Worm (Caenorhabditis elegans) whole organism, L4 larva: ENCODE results near the gene acr-16.

Experiments used
- D1046.2 ChIP-seq: fragments of 200-800 bp; sonication (Bioruptor generic); IDR thresholded peaks from 2 replicates; pipeline ENCODE4 v1.3.6; 2022; ENCODE audit warnings: missing genetic modification characterization, missing compliant biosample characterization
- F37D6.2 ChIP-seq: sonication (generic microtip); optimal IDR thresholded peaks from 2 replicates; lab custom pipeline; 2016; ENCODE audit warnings: mild to moderate bottlenecking, missing genetic modification characterization, missing compliant biosample characterization
- F44E2.7 ChIP-seq: fragments of 200-800 bp; sonication (Bioruptor generic); IDR thresholded peaks from 2 replicates; pipeline ENCODE4 v2.1.2; 2022; ENCODE audit warnings: missing genetic modification characterization, missing compliant biosample characterization
- R02D3.7 ChIP-seq: fragments of 150-350 bp; sonication (generic microtip); optimal IDR thresholded peaks from 3 replicates; lab custom pipeline; 2014; ENCODE audit warnings: missing biosample characterization, missing genetic modification characterization
- T20F7.1 ChIP-seq: fragments of 200-800 bp; sonication (Bioruptor generic); optimal IDR thresholded peaks from 2 replicates; lab custom pipeline; 2018; ENCODE audit warnings: mild to moderate bottlenecking, missing genetic modification characterization, missing compliant biosample characterization
- Y105C5A.15 ChIP-seq: fragments of 200-800 bp; sonication (Bioruptor generic); IDR thresholded peaks from 2 replicates; pipeline ENCODE4 v1.3.6; 2022; ENCODE audit warnings: missing genetic modification characterization, missing compliant biosample characterization
- aha-1 ChIP-seq: fragments of 150-350 bp; peaks from one replicate; lab custom pipeline; 2014; ENCODE audit warnings: missing biosample characterization, missing genetic modification characterization
- ama-1 ChIP-seq: fragments of 150-350 bp; optimal IDR thresholded peaks from 2 replicates; lab custom pipeline; 2014; ENCODE audit warnings: inconsistent platforms, mixed read lengths
- ceh-20 ChIP-seq: fragments of 200-800 bp; sonication (Bioruptor generic); IDR thresholded peaks from 2 replicates; pipeline ENCODE4 v1.3.6; 2022; ENCODE audit warnings: missing genetic modification reagents, missing genetic modification characterization, missing compliant biosample characterization
- ceh-62 ChIP-seq: sonication (generic microtip); optimal IDR thresholded peaks from 2 replicates; lab custom pipeline; 2017; ENCODE audit warnings: missing biosample characterization, missing genetic modification characterization
- ces-1 ChIP-seq: fragments of 150-350 bp; sonication (generic microtip); optimal IDR thresholded peaks from 4 replicates; lab custom pipeline; 2014; ENCODE audit warnings: missing biosample characterization, missing genetic modification reagents, missing genetic modification characterization
- ctbp-1 ChIP-seq: fragments of 200-800 bp; sonication (Bioruptor generic); IDR thresholded peaks from 2 replicates; pipeline ENCODE4 v1.3.6; 2022; ENCODE audit warnings: missing genetic modification reagents, missing genetic modification characterization, missing compliant biosample characterization
- daf-16 ChIP-seq, 3 experiments: sonication (generic microtip); optimal IDR thresholded peaks; 2 replicates each; lab custom pipeline; 2016 to 2017; ENCODE audit warnings: missing genetic modification characterization in 3 of 3, missing genetic modification reagents in 3 of 3, mild to moderate bottlenecking in 2 of 3, missing compliant biosample characterization in 2 of 3, missing biosample characterization in 1 of 3, moderate library complexity in 1 of 3
- dmd-6 ChIP-seq: fragments of 200-800 bp; sonication (Bioruptor generic); IDR thresholded peaks from 2 replicates; pipeline ENCODE4 v1.3.6; 2022; ENCODE audit warnings: missing genetic modification reagents, missing genetic modification characterization, missing compliant biosample characterization
- dmd-9 ChIP-seq: fragments of 200-800 bp; sonication (Bioruptor generic); IDR thresholded peaks from 2 replicates; pipeline ENCODE4 v1.3.6; 2022; ENCODE audit warnings: missing genetic modification reagents, missing genetic modification characterization, missing compliant biosample characterization
- fkh-10 ChIP-seq: fragments of 150-350 bp; optimal IDR thresholded peaks from 2 replicates; lab custom pipeline; 2014; ENCODE audit warnings: missing biosample characterization, missing genetic modification reagents, missing genetic modification characterization
- hlh-11 ChIP-seq: fragments of 200-800 bp; sonication (Bioruptor generic); optimal IDR thresholded peaks from 2 replicates; lab custom pipeline; 2018; ENCODE audit warnings: mild to moderate bottlenecking, missing genetic modification characterization, missing compliant biosample characterization
- hmg-1.1 ChIP-seq: fragments of 200-800 bp; sonication (Bioruptor generic); IDR thresholded peaks from 2 replicates; pipeline ENCODE4 v1.3.6; 2022; ENCODE audit warnings: missing genetic modification reagents, missing genetic modification characterization, missing compliant biosample characterization
- lim-7 ChIP-seq: fragments of 200-800 bp; sonication (Bioruptor generic); IDR thresholded peaks from 2 replicates; pipeline ENCODE4 v1.3.6; 2022; ENCODE audit warnings: missing genetic modification characterization, missing compliant biosample characterization
- lin-1 ChIP-seq: fragments of 200-800 bp; sonication (Bioruptor generic); IDR thresholded peaks from 2 replicates; pipeline ENCODE4 v1.3.6; 2022; ENCODE audit warnings: missing genetic modification reagents, missing genetic modification characterization, missing compliant biosample characterization
- lin-29 ChIP-seq: fragments of 200-800 bp; sonication (Bioruptor generic); IDR thresholded peaks from 2 replicates; pipeline ENCODE4 v1.3.6; 2022; ENCODE audit warnings: missing genetic modification reagents, missing genetic modification characterization, missing compliant biosample characterization
- madf-9 ChIP-seq: fragments of 200-800 bp; sonication (Bioruptor generic); conservative IDR thresholded peaks from 2 replicates; pipeline ENCODE4 v1.3.6; 2022; ENCODE audit warnings: missing genetic modification reagents, missing genetic modification characterization, missing compliant biosample characterization
- mdl-1 ChIP-seq, 2 experiments: fragments of 150-350 bp in 1 of 2; sonication (generic microtip) in 1 of 2; optimal IDR thresholded peaks; 2 replicates each; lab custom pipeline; 2014 to 2017; ENCODE audit warnings: missing biosample characterization in 2 of 2, missing genetic modification characterization in 2 of 2
- mdt-29 ChIP-seq: fragments of 200-800 bp; sonication (Bioruptor generic); IDR thresholded peaks from 2 replicates; pipeline ENCODE4 v1.3.6; 2022; ENCODE audit warnings: missing genetic modification reagents, missing genetic modification characterization, missing compliant biosample characterization
- nhr-10 ChIP-seq: fragments of 150-350 bp; optimal IDR thresholded peaks from 2 replicates; lab custom pipeline; 2014; ENCODE audit warnings: missing biosample characterization, missing genetic modification characterization
- nhr-11 ChIP-seq: fragments of 150-350 bp; optimal IDR thresholded peaks from 2 replicates; lab custom pipeline; 2014; ENCODE audit warnings: missing biosample characterization, missing genetic modification characterization
- nhr-237 ChIP-seq: sonication (generic microtip); optimal IDR thresholded peaks from 2 replicates; lab custom pipeline; 2017; ENCODE audit warnings: missing biosample characterization, missing genetic modification characterization
- nhr-28 ChIP-seq: fragments of 150-350 bp; optimal IDR thresholded peaks from 2 replicates; lab custom pipeline; 2014; ENCODE audit warnings: missing biosample characterization, missing genetic modification characterization
- nhr-6 ChIP-seq: fragments of 150-350 bp; optimal IDR thresholded peaks from 2 replicates; lab custom pipeline; 2014; ENCODE audit warnings: missing biosample characterization, missing genetic modification characterization
- nhr-77 ChIP-seq: fragments of 150-350 bp; optimal IDR thresholded peaks from 2 replicates; lab custom pipeline; 2014; ENCODE audit warnings: missing biosample characterization, missing genetic modification characterization
- pqm-1 ChIP-seq: sonication (generic microtip); optimal IDR thresholded peaks from 2 replicates; lab custom pipeline; 2017; ENCODE audit warnings: missing biosample characterization, missing genetic modification characterization
- set-16 ChIP-seq: fragments of 200-800 bp; sonication (Bioruptor generic); IDR thresholded peaks from 2 replicates; pipeline ENCODE4 v1.3.6; 2022; ENCODE audit warnings: missing genetic modification reagents, missing genetic modification characterization, missing compliant biosample characterization
- skn-1 ChIP-seq: fragments of 150-350 bp; optimal IDR thresholded peaks from 2 replicates; lab custom pipeline; 2014; ENCODE audit warnings: missing biosample characterization, missing genetic modification characterization
- snpc-1.2 ChIP-seq: fragments of 200-800 bp; sonication (Bioruptor generic); IDR thresholded peaks from 2 replicates; pipeline ENCODE4 v1.3.6; 2022; ENCODE audit warnings: missing genetic modification reagents, missing genetic modification characterization, missing compliant biosample characterization
- tag-97 ChIP-seq: fragments of 200-800 bp; sonication (Bioruptor generic); IDR thresholded peaks from 2 replicates; pipeline ENCODE4 v1.3.6; 2022; ENCODE audit warnings: missing genetic modification characterization, missing compliant biosample characterization
- unc-62 ChIP-seq, 3 experiments: fragments of 150-350 bp in 1 of 3; sonication (generic microtip); optimal IDR thresholded peaks in 2 of 3; peaks in 1 of 3; 1 replicate in 1 of 3; 2 replicates in 2 of 3; lab custom pipeline; 2014 to 2017; ENCODE audit warnings: missing biosample characterization in 3 of 3, missing genetic modification characterization in 3 of 3, missing genetic modification reagents in 3 of 3, missing genotype in 1 of 3
- zag-1 ChIP-seq: fragments of 150-350 bp; optimal IDR thresholded peaks from 2 replicates; lab custom pipeline; 2014; ENCODE audit warnings: missing biosample characterization, missing genetic modification characterization
- zfp-2 ChIP-seq: sonication (generic microtip); optimal IDR thresholded peaks from 2 replicates; lab custom pipeline; 2016; ENCODE audit warnings: mild to moderate bottlenecking, missing genetic modification characterization, missing compliant biosample characterization
- zfp-3 ChIP-seq: fragments of 200-800 bp; sonication (Bioruptor generic); conservative IDR thresholded peaks from 2 replicates; pipeline ENCODE4 v1.3.6; 2022; ENCODE audit warnings: missing genetic modification reagents, missing genetic modification characterization, missing compliant biosample characterization
- zip-11 ChIP-seq: fragments of 200-800 bp; sonication (Bioruptor generic); IDR thresholded peaks from 2 replicates; pipeline ENCODE4 v1.3.6; 2022; ENCODE audit warnings: missing genetic modification characterization, missing compliant biosample characterization

The acr-16 gene

ce11 chrV:8536213-8536612, 24.8 kb upstream of the acr-16 start, which contains the start of gene his-39:
TSS of gene his-39 (plus strand) at chrV:8536513.
- TF ChIP-seq F37D6.2 (tag; lab: Kevin White, UChicago) (no peak), Y105C5A.15 (no peak), zfp-2 (tag; lab: Kevin White, UChicago) (no peak), nhr-28 (tag; lab: Kevin White, UChicago) (no peak), mdl-1 (tag; optimal IDR thresholded peaks at IDR 0.05; lab: Kevin White, UChicago) (no peak), hmg-1.1 (GFP tag; lab: Robert Waterston, UW) (no peak), mdt-29 (GFP tag; lab: Robert Waterston, UW) (no peak), lin-29 (GFP tag; lab: Robert Waterston, UW) (no peak), D1046.2 (no peak), madf-9 (GFP tag; lab: Robert Waterston, UW) (no peak), unc-62 (GFP tag; optimal IDR thresholded peaks at IDR 0.05 in 1 of 2; lab: Kevin White, UChicago) (no peak), unc-62 (tag; optimal IDR thresholded peaks at IDR 0.05; lab: Kevin White, UChicago) (no peak), nhr-77 (tag; lab: Kevin White, UChicago) (no peak), snpc-1.2 (GFP tag; lab: Robert Waterston, UW) (no peak), zag-1 (tag; lab: Kevin White, UChicago) (no peak), nhr-10 (tag; lab: Kevin White, UChicago) (no peak), dmd-9 (GFP tag; lab: Robert Waterston, UW) (no peak), ces-1 (GFP tag; lab: Kevin White, UChicago) (no peak), zip-11 (GFP tag; lab: Robert Waterston, UW) (no peak)

ce11 chrV:8537031-8537430, 24.0 kb upstream of the acr-16 start, which contains the start of gene otpl-4:
TSS of gene otpl-4 (plus strand) at chrV:8537331.
- TF ChIP-seq fkh-10 (GFP tag; lab: Kevin White, UChicago) (no peak), F37D6.2 (tag; lab: Kevin White, UChicago) (no peak), ceh-20 (GFP tag; lab: Robert Waterston, UW) (no peak), nhr-6 (no peak), nhr-10 (tag; lab: Kevin White, UChicago) (no peak), T20F7.1 (GFP tag; lab: Kevin White, UChicago) (no peak), F44E2.7 (GFP tag; lab: Robert Waterston, UW) (no peak)

ce11 chrV:8545531-8546224, 15.3 kb upstream of the acr-16 start, which contains the start of the genes slc-17.8 and asns-1:
TSS of gene slc-17.8 (minus strand) at chrV:8545581.
TSS of gene asns-1 (plus strand) at chrV:8546174.
- TF ChIP-seq aha-1, result no peak
- TF ChIP-seq set-16 (GFP tag; lab: Robert Waterston, UW), result peak; percentile 90

ce11 chrV:8548989-8549388, 12.0 kb upstream of the acr-16 start, which contains the start of gene stdh-4:
TSS of gene stdh-4 (plus strand) at chrV:8549289.
- TF ChIP-seq dmd-6 (0 out of 2 replicates have a peak, but pooled peaks have one; percentile 13), mdl-1 (tag; optimal IDR thresholded peaks at IDR 0.05; lab: Kevin White, UChicago) (no peak), tag-97 (no peak)
- TF ChIP-seq, all 104 proteins: peak for 1

- peak; percentile 14 for TF ChIP-seq nhr-11
- no peak for TF ChIP-seq mdl-1 (tag; optimal IDR thresholded peaks at IDR 0.05; lab: Kevin White, UChicago)
- no peak for TF ChIP-seq ceh-62 (tag; lab: Kevin White, UChicago)
Observed at ce11 chrV:8552460-8552859, 8.6 kb upstream of the acr-16 start, which contains the start of gene acr-15. TSS of gene acr-15 (plus strand) at chrV:8552695.

- TF ChIP-seq snpc-1.2 (GFP tag; lab: Robert Waterston, UW) (no peak), daf-16 (GFP tag; optimal IDR thresholded peaks at IDR 0.05; lab: Kevin White, UChicago) (no peak), daf-16 (tag; optimal IDR thresholded peaks at IDR 0.05; lab: Kevin White, UChicago) (no peak), hlh-11 (no peak), mdl-1 (tag; optimal IDR thresholded peaks at IDR 0.05; lab: Kevin White, UChicago) (no peak), pqm-1 (tag; lab: Kevin White, UChicago) (no peak), nhr-237 (tag; lab: Kevin White, UChicago) (no peak), skn-1 (no peak), ceh-62 (tag; lab: Kevin White, UChicago) (no peak), ama-1 (lab: Kevin White, UChicago) (no peak), zag-1 (tag; lab: Kevin White, UChicago) (no peak), lim-7 (GFP tag; lab: Robert Waterston, UW) (no peak), zfp-3 (no peak), unc-62 (GFP tag; optimal IDR thresholded peaks at IDR 0.05 in 1 of 2; lab: Kevin White, UChicago) (no peak), unc-62 (tag; optimal IDR thresholded peaks at IDR 0.05; lab: Kevin White, UChicago) (no peak), lin-1 (GFP tag; lab: Robert Waterston, UW) (no peak), ctbp-1 (no peak), R02D3.7 (tag; lab: Kevin White, UChicago) (no peak)
Observed at ce11 chrV:8555955-8556354, 5.1 kb upstream of the acr-16 start.
